Worm (Caenorhabditis elegans) whole organism, L4 larva: Measurements from ENCODE around the gene C25E10.16.

Experiments
- F49E8.2 ChIP-seq: sonication (generic microtip); optimal IDR thresholded peaks from 2 replicates; lab custom pipeline; 2016; ENCODE audit warnings: missing compliant biosample characterization, mild to moderate bottlenecking, missing genetic modification characterization, borderline replicate concordance
- aly-2 ChIP-seq: sonication (generic microtip); optimal IDR thresholded peaks from 2 replicates; lab custom pipeline; 2018; ENCODE audit warnings: missing biosample characterization, missing genetic modification characterization
- ceh-28 ChIP-seq: fragments of 150-350 bp; optimal IDR thresholded peaks from 2 replicates; lab custom pipeline; 2014; ENCODE audit warnings: missing biosample characterization, missing genetic modification reagents, missing genetic modification characterization
- madf-5 ChIP-seq, 2 experiments: fragments of 200-800 bp; sonication (Bioruptor generic); IDR thresholded peaks; 2 replicates each; pipeline ENCODE4 v1.3.6; 2022; ENCODE audit warnings: missing compliant biosample characterization in 2 of 2, missing genetic modification characterization in 2 of 2
- nhr-11 ChIP-seq: fragments of 150-350 bp; optimal IDR thresholded peaks from 2 replicates; lab custom pipeline; 2014; ENCODE audit warnings: missing biosample characterization, missing genetic modification characterization
- nhr-6 ChIP-seq: fragments of 150-350 bp; optimal IDR thresholded peaks from 2 replicates; lab custom pipeline; 2014; ENCODE audit warnings: missing biosample characterization, missing genetic modification characterization
- pha-4 ChIP-seq, 2 experiments: fragments of 150-350 bp in 1 of 2; fragments of 200-800 bp in 1 of 2; sonication (Bioruptor generic) in 1 of 2; IDR thresholded peaks in 1 of 2; optimal IDR thresholded peaks in 1 of 2; 2 replicates each; pipeline versions ENCODE4 v1.3.6 to Lab custom; 2014 to 2022; ENCODE audit warnings: missing genetic modification characterization in 2 of 2, missing genetic modification reagents in 2 of 2, missing biosample characterization in 1 of 2, missing compliant biosample characterization in 1 of 2
- tag-97 ChIP-seq: fragments of 200-800 bp; sonication (Bioruptor generic); IDR thresholded peaks from 2 replicates; pipeline ENCODE4 v1.3.6; 2022; ENCODE audit warnings: missing genetic modification characterization, missing compliant biosample characterization
- unc-39 ChIP-seq: sonication (generic microtip); optimal IDR thresholded peaks from 2 replicates; lab custom pipeline; 2017; ENCODE audit warnings: missing biosample characterization, missing genetic modification characterization

DNA sequence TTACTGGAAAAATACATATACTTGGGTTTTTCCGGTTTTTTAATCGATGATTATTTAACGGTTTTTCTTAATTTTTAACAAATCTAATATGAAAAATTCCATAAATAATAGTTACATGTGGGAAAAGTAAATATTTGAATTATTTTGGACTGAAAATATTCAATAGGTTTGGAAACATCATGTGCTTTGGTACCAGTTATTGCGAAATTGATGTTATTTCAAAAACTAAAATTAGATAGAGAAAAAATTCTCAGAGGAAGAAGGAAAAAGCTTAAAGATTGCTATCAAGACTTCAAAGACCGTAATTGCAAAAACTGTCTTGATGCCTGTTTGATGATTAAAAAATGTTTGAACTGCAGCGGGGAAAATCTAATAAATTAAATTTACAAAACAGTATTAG is 5.6 kb upstream of the C25E10.16 start:
- TF ChIP-seq pha-4 (GFP tag; IDR thresholded peaks at IDR 0.05; lab: Robert Waterston, UW) (no peak), pha-4 (tag; optimal IDR thresholded peaks at IDR 0.05; lab: Kevin White, UChicago) (no peak), tag-97 (GFP tag; lab: Robert Waterston, UW) (no peak), nhr-11 (no peak), aly-2 (no peak), ceh-28 (no peak), nhr-6 (no peak), unc-39 (tag; lab: Kevin White, UChicago) (no peak), F49E8.2 (tag; lab: Kevin White, UChicago) (no peak), madf-5 (GFP tag; IDR thresholded peaks at IDR 0.05; lab: Robert Waterston, UW) (no peak)
